Fruit fly (Drosophila melanogaster): ENCODE data around the gene Ho.

Gene Ho

dm6 chr3R:11679513-11679912, at the start of gene Ho, which contains the start of gene Taf12:
TSS of gene Ho (plus strand) at chr3R:11679743.
TSS of gene Taf12 (minus strand) at chr3R:11679690.
- TF ChIP-seq EcR (GFP tag; optimal IDR thresholded peaks at IDR 0.05), result no peak
- no peak for TF ChIP-seq psq (optimal IDR thresholded peaks at IDR 0.05)
- no peak for TF ChIP-seq usp (GFP tag; optimal IDR thresholded peaks at IDR 0.05)
- no peak for TF ChIP-seq pan (optimal IDR thresholded peaks at IDR 0.05)
- no peak for TF ChIP-seq CG8478 (optimal IDR thresholded peaks at IDR 0.05)
- TF ChIP-seq Dll (optimal IDR thresholded peaks at IDR 0.05), result no peak

DNA sequence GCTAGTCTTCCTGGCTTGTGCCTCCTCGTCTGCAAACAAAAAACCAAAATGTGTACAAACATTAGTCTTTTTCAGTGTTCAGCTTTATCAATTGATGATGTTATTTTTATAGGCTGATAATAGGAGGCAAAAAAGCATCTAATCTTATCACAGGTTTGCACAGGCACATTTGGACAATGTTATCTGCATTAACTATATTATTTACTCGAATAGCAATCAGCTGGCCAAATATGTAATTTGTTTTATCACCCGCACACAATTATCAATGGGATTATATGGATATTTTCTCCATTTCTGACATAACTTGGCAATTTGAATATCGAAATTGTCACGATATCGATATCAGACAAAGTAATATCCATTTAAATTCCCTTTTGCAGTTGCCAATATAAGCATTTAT, 42.0 kb upstream of the Ho start:
- TF ChIP-seq usp (GFP tag; optimal IDR thresholded peaks at IDR 0.05) (no peak), EcR (GFP tag; optimal IDR thresholded peaks at IDR 0.05) (no peak), pan (optimal IDR thresholded peaks at IDR 0.05) (no peak), CG8478 (optimal IDR thresholded peaks at IDR 0.05) (no peak), Dll (optimal IDR thresholded peaks at IDR 0.05) (no peak), psq (optimal IDR thresholded peaks at IDR 0.05) (no peak)

DNA sequence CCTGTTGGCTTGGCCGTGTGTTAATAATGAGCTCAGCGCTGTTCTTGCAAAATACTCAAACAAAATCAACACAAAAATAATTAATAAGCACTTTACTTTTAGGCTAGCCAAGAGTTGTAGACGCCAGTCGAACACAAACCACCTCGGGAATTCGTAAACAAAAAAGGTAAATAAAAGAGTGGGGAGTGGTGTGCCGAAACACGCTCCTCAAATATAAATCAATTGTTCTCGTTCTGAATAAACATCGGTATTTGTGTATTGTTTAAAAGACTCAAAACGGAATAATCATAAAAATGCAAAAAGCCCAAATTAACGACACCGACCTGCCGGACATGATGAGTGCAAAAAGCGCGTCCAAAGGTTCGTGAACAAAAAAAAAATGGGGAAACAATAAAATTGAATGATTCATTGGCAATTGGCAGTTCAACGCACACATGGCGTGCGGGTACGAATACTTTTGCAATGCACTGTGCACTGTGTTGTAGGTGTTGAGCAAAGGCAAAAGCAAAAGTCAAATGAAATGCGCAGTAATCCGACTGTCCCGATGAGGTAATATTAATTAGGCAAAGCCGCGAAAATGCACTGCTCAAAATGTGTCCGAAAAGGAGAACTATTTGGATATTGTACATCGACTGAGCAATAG, 39.5 kb upstream of the Ho start:
- TF ChIP-seq EcR (GFP tag; optimal IDR thresholded peaks at IDR 0.05) (no peak), pan (optimal IDR thresholded peaks at IDR 0.05) (no peak), psq (optimal IDR thresholded peaks at IDR 0.05) (no peak), CG8478 (optimal IDR thresholded peaks at IDR 0.05) (no peak), Dll (optimal IDR thresholded peaks at IDR 0.05) (no peak), usp (GFP tag; optimal IDR thresholded peaks at IDR 0.05) (no peak)

DNA sequence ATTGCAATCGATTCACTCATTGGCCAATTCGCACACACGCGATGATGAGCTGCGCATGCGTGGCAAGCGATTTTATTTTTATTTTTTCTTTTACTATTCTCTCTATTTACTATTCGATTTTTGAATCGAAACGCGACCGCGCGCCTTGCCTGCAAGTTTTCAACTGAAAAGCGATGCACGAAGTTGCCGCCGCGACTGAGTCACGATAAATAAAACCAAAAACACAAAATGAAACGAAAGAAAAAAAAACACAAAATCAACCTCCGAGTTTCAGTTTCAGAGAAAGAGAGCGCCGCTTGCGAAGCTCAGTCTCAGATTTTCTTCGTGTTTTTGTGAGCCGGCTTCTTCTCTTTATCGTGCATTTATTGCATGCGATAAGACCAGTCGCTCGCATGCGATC, 32.7 kb upstream of the Ho start:
- TF ChIP-seq CG8478 (optimal IDR thresholded peaks at IDR 0.05), result no peak
- no peak for TF ChIP-seq EcR (GFP tag; optimal IDR thresholded peaks at IDR 0.05)
- no peak for TF ChIP-seq psq (optimal IDR thresholded peaks at IDR 0.05)
- TF ChIP-seq Dll (optimal IDR thresholded peaks at IDR 0.05), result no peak
- no peak for TF ChIP-seq pan (optimal IDR thresholded peaks at IDR 0.05)
- no peak for TF ChIP-seq usp (GFP tag; optimal IDR thresholded peaks at IDR 0.05)

DNA sequence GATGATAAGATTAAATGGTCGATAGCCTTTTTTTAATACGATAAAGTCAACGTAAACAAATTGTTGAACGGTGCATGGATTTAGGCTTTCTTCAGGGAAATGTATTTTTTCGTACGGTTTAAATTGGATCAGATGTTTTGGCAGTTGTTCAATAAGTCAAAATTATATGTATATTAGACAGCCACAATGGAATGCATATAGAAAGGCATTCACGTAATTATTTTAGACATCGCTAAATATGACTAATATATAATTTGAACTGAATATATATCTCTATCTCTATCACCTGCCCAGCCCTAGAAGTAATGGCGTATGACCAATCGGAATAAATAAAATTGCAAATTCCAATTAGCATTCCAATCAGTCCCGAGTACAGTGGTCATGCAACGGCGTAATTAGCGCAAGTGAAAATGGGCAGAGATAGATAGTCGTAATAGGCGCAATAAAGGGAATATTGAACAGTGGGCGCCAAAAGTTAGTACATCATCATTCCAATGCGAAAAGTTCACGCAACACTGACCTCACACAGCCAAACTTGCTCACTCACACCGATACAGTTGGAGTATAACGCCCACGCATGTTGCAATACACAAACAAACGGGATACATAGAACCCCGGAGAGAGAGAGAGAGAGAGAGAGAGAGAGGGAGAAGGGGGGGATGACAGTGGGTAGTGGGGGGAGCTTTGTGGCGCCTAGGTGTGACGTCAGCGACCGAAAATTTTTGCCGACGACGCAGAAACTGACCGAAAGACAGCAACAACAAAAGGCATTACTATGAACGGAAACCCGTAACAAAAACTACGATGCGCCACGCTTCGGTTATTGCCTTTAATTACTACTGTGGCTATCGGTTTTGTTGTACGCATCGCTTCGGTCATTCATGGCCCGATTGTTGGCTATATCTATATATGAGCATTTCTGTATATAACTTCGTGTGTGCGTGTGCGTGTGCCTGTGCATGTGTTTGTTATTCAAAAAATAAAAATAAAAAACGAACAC, 30.9 kb upstream of the Ho start:
- peak in 1 of 2 experiments; percentile 12 for TF ChIP-seq EcR (GFP tag; optimal IDR thresholded peaks at IDR 0.05)
- TF ChIP-seq CG8478 (optimal IDR thresholded peaks at IDR 0.05), result no peak

DNA sequence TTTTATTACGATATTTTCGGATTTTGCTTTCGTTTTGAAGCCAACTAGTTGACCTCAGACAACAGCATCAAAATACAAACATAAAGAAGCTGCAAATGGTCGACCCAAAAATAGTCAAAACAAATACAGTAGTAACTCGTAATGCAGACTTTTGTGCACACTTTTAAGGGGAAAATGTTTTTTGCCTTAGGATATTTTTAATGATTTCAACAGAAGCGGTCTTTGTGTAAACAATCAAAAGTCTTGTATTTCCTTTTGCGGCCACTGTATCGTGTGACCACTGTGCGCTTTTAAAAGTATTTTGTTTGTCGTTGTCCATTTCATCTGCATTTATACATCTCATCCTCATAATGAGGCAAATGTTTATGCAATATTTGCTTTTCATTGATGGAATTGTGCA, 30.1 kb upstream of the Ho start:
- TF ChIP-seq usp (GFP tag; optimal IDR thresholded peaks at IDR 0.05) (no peak), psq (optimal IDR thresholded peaks at IDR 0.05) (no peak), EcR (GFP tag; optimal IDR thresholded peaks at IDR 0.05) (no peak), pan (optimal IDR thresholded peaks at IDR 0.05) (no peak), CG8478 (optimal IDR thresholded peaks at IDR 0.05) (no peak), Dll (optimal IDR thresholded peaks at IDR 0.05) (no peak)

dm6 chr3R:11650105-11651039, 29.2 kb upstream of the Ho start, which contains the start of the genes Csk and Elp1:
TSS of gene Csk (minus strand) at chr3R:11650706.
TSS of gene Elp1 (plus strand) at chr3R:11650971.
- no peak for TF ChIP-seq psq (optimal IDR thresholded peaks at IDR 0.05)
- no peak for TF ChIP-seq Dll (optimal IDR thresholded peaks at IDR 0.05)
- no peak for TF ChIP-seq usp (GFP tag; optimal IDR thresholded peaks at IDR 0.05)
- no peak for TF ChIP-seq pan (optimal IDR thresholded peaks at IDR 0.05)
- no peak for TF ChIP-seq EcR (GFP tag; optimal IDR thresholded peaks at IDR 0.05)
- no peak for TF ChIP-seq CG8478 (optimal IDR thresholded peaks at IDR 0.05)

DNA sequence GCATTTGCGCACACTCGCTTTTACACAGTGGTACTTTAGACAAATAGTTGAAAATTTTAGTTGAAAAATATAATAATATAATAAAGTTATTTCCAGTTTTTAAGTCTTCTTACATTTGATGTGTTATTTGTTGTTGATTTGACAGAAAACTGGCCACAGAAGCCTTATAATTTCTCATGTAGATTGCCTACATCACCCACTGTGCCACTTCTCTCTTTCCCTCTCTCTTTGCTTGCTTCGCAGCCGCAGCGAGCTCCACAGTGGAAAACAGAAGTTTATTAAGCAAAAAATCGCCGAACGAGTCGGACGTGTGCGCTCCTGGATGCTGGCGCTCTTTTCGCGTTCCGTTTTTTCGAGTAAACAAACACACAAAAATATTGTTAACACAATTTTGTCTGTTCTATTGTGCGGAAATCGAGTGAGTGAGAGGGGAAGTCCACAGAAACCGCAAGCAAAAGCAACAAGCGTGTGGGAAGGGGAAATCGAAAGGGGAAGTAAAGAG, 23.6 kb upstream of the Ho start, which contains the start of gene CG42327:
TSS of gene CG42327 (plus strand) at position 277 of the 502 bp plus-strand sequence.
- TF ChIP-seq usp (GFP tag; optimal IDR thresholded peaks at IDR 0.05) (no peak), pan (optimal IDR thresholded peaks at IDR 0.05) (no peak), psq (optimal IDR thresholded peaks at IDR 0.05) (no peak), EcR (GFP tag; optimal IDR thresholded peaks at IDR 0.05) (no peak), CG8478 (optimal IDR thresholded peaks at IDR 0.05) (no peak), Dll (optimal IDR thresholded peaks at IDR 0.05) (no peak)

- TF ChIP-seq usp (GFP tag; optimal IDR thresholded peaks at IDR 0.05) (no peak), psq (optimal IDR thresholded peaks at IDR 0.05) (no peak), EcR (GFP tag; optimal IDR thresholded peaks at IDR 0.05) (no peak), pan (optimal IDR thresholded peaks at IDR 0.05) (no peak), CG8478 (optimal IDR thresholded peaks at IDR 0.05) (no peak)
These were observed 22.8 kb upstream of the Ho start for dm6 chr3R:11656614-11657216.

DNA sequence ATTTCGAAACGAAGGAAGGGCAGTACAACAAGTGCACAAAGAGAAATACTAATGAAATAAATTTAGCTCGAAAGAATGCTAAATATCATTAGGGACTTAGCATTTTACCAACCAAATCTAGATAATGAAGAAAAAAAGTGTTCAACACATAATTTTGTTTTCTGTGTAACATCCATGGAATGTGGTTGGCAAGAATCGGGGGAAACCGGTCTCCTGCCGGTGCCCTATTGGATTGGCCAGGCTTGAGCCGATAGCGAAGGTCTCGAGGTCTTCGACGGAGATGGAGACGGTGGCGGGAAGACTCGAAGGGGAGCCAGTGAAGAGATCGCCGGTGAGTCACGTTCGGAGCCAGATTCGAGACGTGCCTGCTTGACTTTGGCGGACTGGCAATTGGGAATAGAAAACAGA, 21.8 kb upstream of the Ho start:
- TF ChIP-seq Dll (optimal IDR thresholded peaks at IDR 0.05) (no peak), pan (optimal IDR thresholded peaks at IDR 0.05) (no peak), psq (optimal IDR thresholded peaks at IDR 0.05) (no peak), EcR (GFP tag; optimal IDR thresholded peaks at IDR 0.05) (no peak), usp (GFP tag; optimal IDR thresholded peaks at IDR 0.05) (no peak), CG8478 (optimal IDR thresholded peaks at IDR 0.05) (no peak)

Measured in whole organism.